Worm (Caenorhabditis elegans): ENCODE results near the gene brap-2.
A peak's percentile ranks its signal among the peaks of the same experiment; 100 is the strongest.

Gene brap-2

ce11 chrII:5370641-5371040, 22.3 kb downstream of the brap-2 start, which contains the start of gene F09E5.12:
F09E5.12 (minus strand) TSS chrII:5370741.
- TF ChIP-seq lin-15B (tag; optimal IDR thresholded peaks at IDR 0.05) = no peak
- no peak for TF ChIP-seq eor-1 (tag; optimal IDR thresholded peaks at IDR 0.05)
- TF ChIP-seq fkh-10 (GFP tag; optimal IDR thresholded peaks at IDR 0.05) = no peak
- no peak for TF ChIP-seq nfya-1 (tag; optimal IDR thresholded peaks at IDR 0.05; ENCODE audit: insufficient read depth)
- no peak for TF ChIP-seq aly-2 (tag; optimal IDR thresholded peaks at IDR 0.05)
- TF ChIP-seq snpc-4 (tag; optimal IDR thresholded peaks at IDR 0.05) = no peak
- TF ChIP-seq skn-1 (tag; optimal IDR thresholded peaks at IDR 0.05) = no peak
- TF ChIP-seq elt-3 (tag; optimal IDR thresholded peaks at IDR 0.05) = no peak
- TF ChIP-seq ztf-11 (tag; optimal IDR thresholded peaks at IDR 0.05) = no peak
- no peak for TF ChIP-seq pha-4 (tag; optimal IDR thresholded peaks at IDR 0.05)
- no peak for TF ChIP-seq zag-1 (tag; optimal IDR thresholded peaks at IDR 0.05)
- TF ChIP-seq lin-39 (tag; optimal IDR thresholded peaks at IDR 0.05) = no peak

ce11 chrII:5365645-5366044, 27.3 kb downstream of the brap-2 start, which contains the start of gene F09E5.16:
F09E5.16 (minus strand) TSS chrII:5365745.
- no peak for TF ChIP-seq zag-1 (tag; optimal IDR thresholded peaks at IDR 0.05)
- TF ChIP-seq eor-1 (tag; optimal IDR thresholded peaks at IDR 0.05) = no peak
- no peak for TF ChIP-seq ztf-4 (tag; optimal IDR thresholded peaks at IDR 0.05)
- TF ChIP-seq nhr-11 (tag; optimal IDR thresholded peaks at IDR 0.05) = no peak
- TF ChIP-seq pha-4 (tag; optimal IDR thresholded peaks at IDR 0.05) = no peak
- TF ChIP-seq sea-2 (GFP tag; optimal IDR thresholded peaks at IDR 0.05) = no peak
- no peak for TF ChIP-seq lin-39 (tag; optimal IDR thresholded peaks at IDR 0.05)
- TF ChIP-seq nhr-28 (tag; optimal IDR thresholded peaks at IDR 0.05) = no peak
- no peak for TF ChIP-seq nhr-77 (tag; optimal IDR thresholded peaks at IDR 0.05)
- TF ChIP-seq ceh-28 (tag; optimal IDR thresholded peaks at IDR 0.05) = no peak
- no peak for TF ChIP-seq ceh-16 (tag; optimal IDR thresholded peaks at IDR 0.05)
- TF ChIP-seq mml-1 (tag; optimal IDR thresholded peaks at IDR 0.05) = no peak

DNA sequence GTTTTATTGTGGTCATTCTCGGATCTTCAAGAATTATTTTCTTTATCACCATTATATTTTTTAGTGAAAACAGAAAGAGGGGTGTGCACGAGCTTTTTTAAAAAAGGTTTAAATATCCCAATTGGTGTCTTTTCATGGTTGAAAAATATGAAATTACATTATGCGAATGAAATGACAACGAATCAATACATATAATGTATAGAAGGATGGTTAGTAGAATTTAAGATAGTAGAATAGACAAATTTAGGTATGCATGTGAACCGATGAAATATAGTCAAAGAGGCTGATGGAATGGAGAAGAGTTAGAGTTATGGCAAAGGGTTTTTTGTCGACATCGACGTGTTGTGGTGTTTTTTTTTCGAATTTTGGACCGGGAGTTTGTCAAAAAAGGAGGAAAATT, 28.5 kb downstream of the brap-2 start:
- TF ChIP-seq nhr-77 (tag; optimal IDR thresholded peaks at IDR 0.05) (no peak), nhr-12 (tag; optimal IDR thresholded peaks at IDR 0.05) (no peak), pha-4 (tag; optimal IDR thresholded peaks at IDR 0.05) (no peak), aly-2 (tag; optimal IDR thresholded peaks at IDR 0.05) (no peak), elt-1 (tag; optimal IDR thresholded peaks at IDR 0.05) (no peak), skn-1 (tag; optimal IDR thresholded peaks at IDR 0.05) (no peak)

DNA sequence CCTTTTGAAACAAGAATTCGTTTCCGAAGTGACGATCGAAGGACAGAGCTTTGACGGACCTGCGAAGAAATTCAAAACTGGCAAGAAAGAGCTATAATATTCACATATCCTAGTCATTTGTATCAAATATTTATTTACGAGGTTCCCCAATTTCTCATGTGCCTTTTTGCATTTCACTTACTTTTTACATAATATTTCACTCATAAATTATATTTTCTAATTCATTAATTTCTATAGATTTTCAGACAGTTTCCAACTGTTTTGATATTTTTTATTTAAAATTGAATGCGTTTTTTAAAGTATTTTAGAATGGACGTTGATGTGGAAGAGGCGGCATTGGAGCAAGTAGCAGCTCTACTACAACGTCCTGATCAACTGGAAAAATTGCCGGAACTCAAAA, 33.7 kb downstream of the brap-2 start, which contains the start of gene sec-6:
Gene sec-6 (plus strand): TSS at position 301 of the 400 bp plus-strand sequence.
- TF ChIP-seq elt-3 (tag; optimal IDR thresholded peaks at IDR 0.05) (no peak), egl-27 (tag; optimal IDR thresholded peaks at IDR 0.05) (no peak), ceh-82 (tag; optimal IDR thresholded peaks at IDR 0.05) (no peak)

DNA sequence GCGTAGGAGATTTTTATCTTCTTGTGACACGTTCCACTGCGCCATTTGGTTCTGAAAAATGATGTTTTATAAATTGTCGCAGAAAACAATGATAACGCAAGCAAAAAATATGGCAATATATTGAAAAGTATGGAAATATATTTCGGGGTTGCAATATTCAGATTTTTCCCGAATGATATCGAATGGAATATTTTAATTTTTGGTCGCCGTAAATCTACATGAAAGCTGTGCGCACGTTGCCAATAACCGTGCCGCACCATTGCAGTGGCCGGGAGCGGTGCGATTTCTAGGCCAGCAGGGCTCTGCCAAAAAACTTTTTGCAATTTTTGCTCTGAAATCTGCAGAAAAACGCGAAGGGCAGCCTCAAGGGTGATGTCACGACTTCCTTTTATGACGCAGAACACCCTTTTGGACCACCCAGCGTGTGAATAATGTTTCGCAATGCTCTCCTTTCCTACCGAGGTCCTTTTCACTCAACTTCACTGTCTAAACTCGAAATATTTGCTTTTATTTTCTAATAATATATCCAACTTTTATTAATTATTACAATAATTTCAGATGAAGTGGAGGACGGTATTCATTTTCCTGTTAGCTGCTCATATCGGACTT, 34.7 kb downstream of the brap-2 start, which contains the start of the genes F09E5.11 and bmy-1:
Gene F09E5.11 (minus strand): TSS at position 51 of the 609 bp plus-strand sequence.
Gene bmy-1 (plus strand): TSS at position 559 of the 609 bp plus-strand sequence.
- TF ChIP-seq sea-2 (GFP tag; optimal IDR thresholded peaks at IDR 0.05) (no peak), R02D3.7 (tag; optimal IDR thresholded peaks at IDR 0.05) (peak; percentile 98), eor-1 (tag; optimal IDR thresholded peaks at IDR 0.05) (no peak), mml-1 (tag; optimal IDR thresholded peaks at IDR 0.05) (no peak), ceh-16 (tag; optimal IDR thresholded peaks at IDR 0.05) (no peak), tbx-2 (tag; optimal IDR thresholded peaks at IDR 0.05) (peak; percentile 17), fkh-2 (tag; optimal IDR thresholded peaks at IDR 0.05) (no peak), nhr-25 (tag; optimal IDR thresholded peaks at IDR 0.05) (peak; percentile 70), elt-2 (tag; optimal IDR thresholded peaks at IDR 0.05) (peak; percentile 85), unc-62 (GFP tag; optimal IDR thresholded peaks at IDR 0.05) (no peak), fkh-10 (GFP tag; optimal IDR thresholded peaks at IDR 0.05) (peak; percentile 58), nhr-43 (tag; optimal IDR thresholded peaks at IDR 0.05; ENCODE audit: poor library complexity, severe bottlenecking) (peak; percentile 88), lsy-12 (tag; optimal IDR thresholded peaks at IDR 0.05) (peak; percentile 71), ama-1 (optimal IDR thresholded peaks at IDR 0.05) (no peak), nfya-1 (tag; optimal IDR thresholded peaks at IDR 0.05; ENCODE audit: insufficient read depth) (peak; percentile 79), ztf-4 (tag; optimal IDR thresholded peaks at IDR 0.05) (no peak), aly-2 (tag; optimal IDR thresholded peaks at IDR 0.05) (no peak), nhr-77 (tag; optimal IDR thresholded peaks at IDR 0.05) (no peak), ZK546.5 (tag; optimal IDR thresholded peaks at IDR 0.05) (no peak), nhr-67 (tag; optimal IDR thresholded peaks at IDR 0.05) (no peak), fos-1 (tag; optimal IDR thresholded peaks at IDR 0.05) (no peak), snpc-4 (tag; optimal IDR thresholded peaks at IDR 0.05) (peak; percentile 81), lin-15B (tag; optimal IDR thresholded peaks at IDR 0.05) (peak; percentile 89), zag-1 (tag; optimal IDR thresholded peaks at IDR 0.05) (no peak), hmg-11 (tag; optimal IDR thresholded peaks at IDR 0.05) (peak; percentile 70), ceh-28 (tag; optimal IDR thresholded peaks at IDR 0.05) (peak; percentile 70), daf-12 (tag; optimal IDR thresholded peaks at IDR 0.05) (no peak), elt-3 (tag; optimal IDR thresholded peaks at IDR 0.05) (no peak), unc-39 (tag; optimal IDR thresholded peaks at IDR 0.05) (no peak), mdl-1 (tag; optimal IDR thresholded peaks at IDR 0.05) (no peak), nhr-237 (tag; optimal IDR thresholded peaks at IDR 0.05) (no peak), pha-4 (tag; optimal IDR thresholded peaks at IDR 0.05) (peak; percentile 75), egl-5 (tag; optimal IDR thresholded peaks at IDR 0.05) (peak; percentile 51), nhr-11 (tag; optimal IDR thresholded peaks at IDR 0.05) (no peak), nhr-12 (tag; optimal IDR thresholded peaks at IDR 0.05) (no peak)

Data from whole organism, L3 larva.